Fruit fly (Drosophila melanogaster) whole organism, pupa: ENCODE data around the gene kirre.

ENCODE experiments used
- CG10348 ChIP-seq: fragments of 200-800 bp; sonication (Bioruptor generic); IDR thresholded peaks from 2 replicates; pipeline ENCODE4 v1.3.6; 2022; ENCODE audit warnings: missing biosample characterization, missing genetic modification characterization
- CG12605 ChIP-seq: fragments of 200-800 bp; sonication (Bioruptor generic); IDR thresholded peaks from 2 replicates; pipeline ENCODE4 v1.3.6; 2022; ENCODE audit warnings: missing biosample characterization, missing genetic modification characterization
- CG13204 ChIP-seq: fragments of 200-800 bp; sonication (Bioruptor generic); optimal IDR thresholded peaks from 2 replicates; lab custom pipeline; 2018; ENCODE audit warnings: missing biosample characterization, mild to moderate bottlenecking, missing genetic modification characterization, moderate library complexity
- CG14655 ChIP-seq: fragments of 200-800 bp; sonication (Bioruptor generic); optimal IDR thresholded peaks from 3 replicates; lab custom pipeline; 2017; ENCODE audit warnings: mild to moderate bottlenecking, missing biosample characterization, missing genetic modification reagents, missing genetic modification characterization
- CG15710 ChIP-seq: fragments of 200-800 bp; sonication (Bioruptor generic); optimal IDR thresholded peaks from 2 replicates; lab custom pipeline; 2018; ENCODE audit warnings: missing biosample characterization, mild to moderate bottlenecking, missing genetic modification characterization, moderate library complexity
- CG17806 ChIP-seq: fragments of 200-800 bp; sonication (Bioruptor generic); optimal IDR thresholded peaks from 2 replicates; lab custom pipeline; 2018; ENCODE audit warnings: missing biosample characterization, mild to moderate bottlenecking, missing genetic modification characterization, moderate library complexity
- CG32121 ChIP-seq: fragments of 200-800 bp; sonication (Bioruptor generic); IDR thresholded peaks from 2 replicates; pipeline ENCODE4 v1.3.6; 2022; ENCODE audit warnings: missing biosample characterization, missing genetic modification characterization
- CG34367 ChIP-seq: fragments of 200-800 bp; sonication (Bioruptor generic); optimal IDR thresholded peaks from 2 replicates; lab custom pipeline; 2018; ENCODE audit warnings: missing biosample characterization, mild to moderate bottlenecking, missing genetic modification characterization
- CG4496 ChIP-seq: fragments of 200-800 bp; sonication (Bioruptor generic); IDR thresholded peaks from 3 replicates; pipeline ENCODE4 v1.3.6; 2022; ENCODE audit warnings: missing biosample characterization, missing genetic modification characterization
- CG8159 ChIP-seq: fragments of 200-800 bp; sonication (Bioruptor generic); optimal IDR thresholded peaks from 3 replicates; lab custom pipeline; 2018; ENCODE audit warnings: missing biosample characterization, mild to moderate bottlenecking, missing genetic modification characterization, moderate library complexity
- CG8301 ChIP-seq: fragments of 200-800 bp; sonication (Bioruptor generic); optimal IDR thresholded peaks from 2 replicates; lab custom pipeline; 2018; ENCODE audit warnings: missing biosample characterization, mild to moderate bottlenecking, missing genetic modification characterization
- CG9948 ChIP-seq: fragments of 200-800 bp; sonication (Bioruptor generic); optimal IDR thresholded peaks from 2 replicates; lab custom pipeline; 2018; ENCODE audit warnings: missing biosample characterization, mild to moderate bottlenecking, missing genetic modification characterization, moderate library complexity
- D1 ChIP-seq: fragments of 200-800 bp; sonication (Bioruptor generic); optimal IDR thresholded peaks from 2 replicates; lab custom pipeline; 2018; ENCODE audit warnings: missing biosample characterization, mild to moderate bottlenecking, missing genetic modification characterization, moderate library complexity
- EcR ChIP-seq: fragments of 200-800 bp; sonication (Bioruptor generic); optimal IDR thresholded peaks from 3 replicates; lab custom pipeline; 2019; ENCODE audit warnings: missing biosample characterization, missing genetic modification characterization, mild to moderate bottlenecking, moderate library complexity, missing genetic modification reagents
- Ets98B ChIP-seq: fragments of 200-800 bp; sonication (Bioruptor generic); IDR thresholded peaks from 2 replicates; pipeline ENCODE4 v1.3.6; 2022; ENCODE audit warnings: missing biosample characterization, missing genetic modification characterization
- Pif1A ChIP-seq: fragments of 200-800 bp; sonication (Bioruptor generic); optimal IDR thresholded peaks from 3 replicates; lab custom pipeline; 2016; ENCODE audit warnings: missing biosample characterization, missing genetic modification characterization
- Pif1B ChIP-seq: fragments of 200-800 bp; sonication (Bioruptor generic); optimal IDR thresholded peaks from 3 replicates; lab custom pipeline; 2016; ENCODE audit warnings: missing biosample characterization, missing genetic modification characterization
- Snoo ChIP-seq: fragments of 200-800 bp; sonication (Bioruptor generic); optimal IDR thresholded peaks from 3 replicates; lab custom pipeline; 2017; ENCODE audit warnings: missing biosample characterization, mild to moderate bottlenecking, missing genetic modification characterization, inconsistent platforms
- fd96Ca ChIP-seq: fragments of 200-800 bp; sonication (Bioruptor generic); IDR thresholded peaks from 3 replicates; pipeline ENCODE4 v1.3.6; 2022; ENCODE audit warnings: missing biosample characterization, missing genetic modification characterization
- gl ChIP-seq: fragments of 200-800 bp; sonication (Bioruptor generic); optimal IDR thresholded peaks from 2 replicates; lab custom pipeline; 2018; ENCODE audit warnings: missing biosample characterization, mild to moderate bottlenecking, missing genetic modification characterization
- rn ChIP-seq: fragments of 200-800 bp; sonication (Bioruptor generic); IDR thresholded peaks from 2 replicates; pipeline ENCODE4 v1.3.6; 2022; ENCODE audit warnings: missing biosample characterization, missing genetic modification characterization

Gene kirre

DNA sequence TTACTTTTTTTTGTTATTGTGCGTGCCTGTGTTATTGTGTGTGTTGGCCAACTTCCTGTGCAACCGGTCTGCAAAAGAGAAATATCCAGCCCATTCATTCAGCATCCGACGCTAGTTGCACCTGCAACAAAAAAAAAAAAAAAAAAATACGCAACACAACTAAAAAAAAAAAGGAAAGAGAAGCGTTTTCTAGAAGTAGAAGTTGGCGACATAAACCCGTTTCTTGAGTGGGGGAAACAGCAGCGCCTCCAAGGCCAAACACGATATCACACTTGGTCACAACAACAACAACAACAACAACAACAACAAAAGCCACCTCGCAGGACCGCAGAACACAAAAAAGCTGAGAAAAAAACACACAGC is 359.7 kb downstream of the kirre start:
- TF ChIP-seq fd96Ca (peak; percentile 40; the same call in 1 of the 3 replicates), CG10348 (no peak), Snoo (tag; lab: Kevin White, UChicago) (no peak), CG13204 (GFP tag; lab: Kevin White, UChicago) (peak; percentile 50), CG32121 (GFP tag; lab: Robert Waterston, UW) (0 out of 2 replicates have a peak, but pooled peaks have one; percentile 13), D1 (tag; lab: Kevin White, UChicago) (no peak), rn (peak; percentile 40; the same call in 1 of the 2 replicates), CG34367 (no peak), Ets98B (GFP tag; lab: Robert Waterston, UW) (0 out of 2 replicates have a peak, but pooled peaks have one; percentile 13), gl (tag; lab: Kevin White, UChicago) (peak; percentile 10), CG4496 (GFP tag; lab: Robert Waterston, UW) (peak; percentile 70), CG9948 (no peak), EcR (GFP tag; lab: Kevin White, UChicago) (no peak), Pif1B (GFP tag; lab: Kevin White, UChicago) (peak; percentile 12), CG8159 (tag; lab: Kevin White, UChicago) (peak; percentile 7), CG17806 (tag; lab: Kevin White, UChicago) (peak; percentile 36), CG14655 (GFP tag; lab: Kevin White, UChicago) (peak; percentile 13), CG12605 (GFP tag; lab: Robert Waterston, UW) (peak; percentile 68), Pif1A (peak; percentile 33), CG8301 (no peak), CG15710 (peak; percentile 28)

DNA sequence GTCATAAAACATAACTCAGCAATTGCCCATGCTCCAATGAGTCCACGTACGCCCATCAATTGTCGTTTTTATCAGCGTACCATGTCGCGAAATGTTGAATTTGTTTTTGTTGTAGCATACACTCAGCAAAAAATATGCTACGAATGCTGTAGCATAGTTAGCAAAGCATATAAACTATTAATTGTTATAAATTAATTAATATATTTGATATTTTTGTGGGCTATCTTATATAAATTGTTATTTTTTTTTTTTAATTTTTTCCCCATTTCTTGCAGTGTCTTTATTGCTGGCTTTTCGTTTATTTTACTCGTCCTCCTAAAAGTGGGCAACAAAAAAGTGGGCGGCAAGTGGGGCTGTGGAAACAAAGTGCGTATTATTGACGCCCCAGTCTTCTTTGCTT is 368.7 kb downstream of the kirre start:
- TF ChIP-seq CG4496 (GFP tag; lab: Robert Waterston, UW) (peak; percentile 71; the same call in 1 of the 3 replicates), D1 (tag; lab: Kevin White, UChicago) (no peak), CG32121 (GFP tag; lab: Robert Waterston, UW) (peak; percentile 57), CG12605 (GFP tag; lab: Robert Waterston, UW) (peak; percentile 68), Ets98B (GFP tag; lab: Robert Waterston, UW) (peak; percentile 38; the same call in 1 of the 2 replicates), CG9948 (peak; percentile 14), CG15710 (peak; percentile 51), Pif1A (no peak), gl (tag; lab: Kevin White, UChicago) (no peak)

- TF ChIP-seq CG17806 (tag; lab: Kevin White, UChicago), result no peak
- no peak for TF ChIP-seq CG12605 (GFP tag; lab: Robert Waterston, UW)
- TF ChIP-seq CG8301, result no peak
- TF ChIP-seq CG8159 (tag; lab: Kevin White, UChicago), result no peak
- no peak for TF ChIP-seq CG14655 (GFP tag; lab: Kevin White, UChicago)
- no peak for TF ChIP-seq CG13204 (GFP tag; lab: Kevin White, UChicago)
- no peak for TF ChIP-seq Pif1B (GFP tag; lab: Kevin White, UChicago)
- no peak for TF ChIP-seq Pif1A
- TF ChIP-seq D1 (tag; lab: Kevin White, UChicago), result no peak
- TF ChIP-seq gl (tag; lab: Kevin White, UChicago), result no peak
- TF ChIP-seq Snoo (tag; lab: Kevin White, UChicago), result no peak
- TF ChIP-seq CG32121 (GFP tag; lab: Robert Waterston, UW), result no peak
- no peak for TF ChIP-seq CG4496 (GFP tag; lab: Robert Waterston, UW)
- TF ChIP-seq CG15710, result no peak
- no peak for TF ChIP-seq Ets98B (GFP tag; lab: Robert Waterston, UW)
- no peak for TF ChIP-seq CG34367
- no peak for TF ChIP-seq CG9948
Observed at dm6 chrX:3123626-3124025, 383.4 kb downstream of the kirre start.

dm6 chrX:3127564-3127963 is 387.4 kb downstream of the kirre start:
- TF ChIP-seq CG32121 (GFP tag; lab: Robert Waterston, UW) (no peak), rn (no peak), CG8159 (tag; lab: Kevin White, UChicago) (no peak), CG34367 (no peak), CG12605 (GFP tag; lab: Robert Waterston, UW) (no peak), CG17806 (tag; lab: Kevin White, UChicago) (no peak), EcR (GFP tag; lab: Kevin White, UChicago) (no peak), CG8301 (no peak), CG14655 (GFP tag; lab: Kevin White, UChicago) (no peak), Snoo (tag; lab: Kevin White, UChicago) (no peak), gl (tag; lab: Kevin White, UChicago) (no peak), D1 (tag; lab: Kevin White, UChicago) (no peak), CG9948 (no peak)

dm6 chrX:3131978-3132377 is 391.8 kb downstream of the kirre start:
- no peak for TF ChIP-seq Pif1B (GFP tag; lab: Kevin White, UChicago)
- TF ChIP-seq CG14655 (GFP tag; lab: Kevin White, UChicago), result no peak
- TF ChIP-seq gl (tag; lab: Kevin White, UChicago), result no peak
- TF ChIP-seq CG10348, result no peak
- TF ChIP-seq CG13204 (GFP tag; lab: Kevin White, UChicago), result no peak
- no peak for TF ChIP-seq CG15710
- no peak for TF ChIP-seq CG12605 (GFP tag; lab: Robert Waterston, UW)
- no peak for TF ChIP-seq Pif1A
- TF ChIP-seq CG8301, result no peak

dm6 chrX:3134383-3135101 is 394.4 kb downstream of the kirre start, which contains the start of gene N:
Gene N (plus strand): TSS chrX:3134870.
- TF ChIP-seq CG34367, result no peak
- peak; percentile 62 for TF ChIP-seq Ets98B (GFP tag; lab: Robert Waterston, UW)
- peak; percentile 69 for TF ChIP-seq CG12605 (GFP tag; lab: Robert Waterston, UW)
- TF ChIP-seq CG8159 (tag; lab: Kevin White, UChicago), result peak; percentile 39
- no peak for TF ChIP-seq CG10348
- peak; percentile 16 for TF ChIP-seq CG17806 (tag; lab: Kevin White, UChicago)
- TF ChIP-seq gl (tag; lab: Kevin White, UChicago), result no peak
- TF ChIP-seq CG32121 (GFP tag; lab: Robert Waterston, UW), result peak; percentile 55
- TF ChIP-seq CG15710, result no peak
- no peak for TF ChIP-seq Snoo (tag; lab: Kevin White, UChicago)
- TF ChIP-seq CG8301, result peak; percentile 51
- no peak for TF ChIP-seq CG13204 (GFP tag; lab: Kevin White, UChicago)
- peak; percentile 45 for TF ChIP-seq CG14655 (GFP tag; lab: Kevin White, UChicago)
- TF ChIP-seq CG9948, result peak; percentile 17
- peak; percentile 37 for TF ChIP-seq Pif1A
- peak; percentile 31 for TF ChIP-seq EcR (GFP tag; lab: Kevin White, UChicago)
- no peak for TF ChIP-seq D1 (tag; lab: Kevin White, UChicago)
- TF ChIP-seq Pif1B (GFP tag; lab: Kevin White, UChicago), result no peak
- no peak for TF ChIP-seq rn
- no peak; the same call in 2 of the 3 replicates for TF ChIP-seq fd96Ca
- TF ChIP-seq CG4496 (GFP tag; lab: Robert Waterston, UW), result peak; percentile 67; the same call in 2 of the 3 replicates
